Fruit fly (Drosophila melanogaster) whole organism, embryonic: ENCODE results near the gene Cap-H2.

Source experiments
- Atf3 ChIP-seq: fragments of 200-800 bp; sonication (Bioruptor generic); optimal IDR thresholded peaks from 3 replicates; lab custom pipeline; 2016; ENCODE audit warnings: missing biosample characterization, missing genetic modification characterization
- BEAF-32 ChIP-seq: fragments of 200-800 bp; sonication (Bioruptor generic); optimal IDR thresholded peaks from 3 replicates; lab custom pipeline; 2017; ENCODE audit warnings: missing biosample characterization, missing genetic modification characterization, mild to moderate bottlenecking, moderate library complexity, missing genetic modification reagents
- chinmo ChIP-seq: fragments of 200-800 bp; sonication (Bioruptor generic); IDR thresholded peaks from 4 replicates; pipeline ENCODE4 v1.3.6; 2022; ENCODE audit warnings: missing biosample characterization, missing genetic modification characterization; ENCODE audit not compliant: partially characterized antibody
- danr ChIP-seq: fragments of 200-800 bp; sonication (Bioruptor generic); IDR thresholded peaks from 2 replicates; pipeline ENCODE4 v1.3.6; 2022; ENCODE audit warnings: missing biosample characterization, missing genetic modification characterization
- slbo ChIP-seq: fragments of 200-800 bp; sonication (Bioruptor generic); IDR thresholded peaks from 2 replicates; pipeline ENCODE4 v1.3.6; 2022; ENCODE audit warnings: missing biosample characterization, missing genetic modification characterization

- TF ChIP-seq chinmo (GFP tag; lab: Robert Waterston, UW), result no peak
- TF ChIP-seq slbo (GFP tag; lab: Robert Waterston, UW), result no peak
- TF ChIP-seq Atf3 (GFP tag; lab: Kevin White, UChicago), result no peak
- TF ChIP-seq BEAF-32 (GFP tag; lab: Kevin White, UChicago), result no peak
- TF ChIP-seq danr, result no peak
Observed at dm6 chr3R:10815032-10815431, 53.9 kb downstream of the Cap-H2 start, which contains the start of the genes CG14693 and TTLL15.
